Worm (Caenorhabditis elegans) whole organism, L1 larva: ENCODE data around the gene clec-57.

ENCODE experiments used
- alr-1 ChIP-seq: fragments of 200-800 bp; sonication (Bioruptor generic); optimal IDR thresholded peaks from 2 replicates; lab custom pipeline; 2018; ENCODE audit warnings: borderline replicate concordance, mild to moderate bottlenecking, missing genetic modification characterization, missing compliant biosample characterization
- fkh-10 ChIP-seq: sonication (generic microtip); optimal IDR thresholded peaks from 2 replicates; lab custom pipeline; 2017; ENCODE audit warnings: missing biosample characterization, missing genetic modification reagents, missing genetic modification characterization
- lin-13 ChIP-seq: fragments of 150-350 bp; optimal IDR thresholded peaks from 2 replicates; lab custom pipeline; 2014; ENCODE audit warnings: missing biosample characterization, missing genetic modification reagents, missing genetic modification characterization
- nhr-28 ChIP-seq: fragments of 150-350 bp; optimal IDR thresholded peaks from 2 replicates; lab custom pipeline; 2014; ENCODE audit warnings: missing biosample characterization, missing genetic modification characterization
- snpc-4 ChIP-seq: fragments of 150-350 bp; optimal IDR thresholded peaks from 2 replicates; lab custom pipeline; 2014; ENCODE audit warnings: missing biosample characterization, missing genetic modification characterization
- unc-130 ChIP-seq: fragments of 150-350 bp; optimal IDR thresholded peaks from 2 replicates; lab custom pipeline; 2017; ENCODE audit warnings: missing biosample characterization, missing genetic modification characterization, inconsistent platforms

DNA sequence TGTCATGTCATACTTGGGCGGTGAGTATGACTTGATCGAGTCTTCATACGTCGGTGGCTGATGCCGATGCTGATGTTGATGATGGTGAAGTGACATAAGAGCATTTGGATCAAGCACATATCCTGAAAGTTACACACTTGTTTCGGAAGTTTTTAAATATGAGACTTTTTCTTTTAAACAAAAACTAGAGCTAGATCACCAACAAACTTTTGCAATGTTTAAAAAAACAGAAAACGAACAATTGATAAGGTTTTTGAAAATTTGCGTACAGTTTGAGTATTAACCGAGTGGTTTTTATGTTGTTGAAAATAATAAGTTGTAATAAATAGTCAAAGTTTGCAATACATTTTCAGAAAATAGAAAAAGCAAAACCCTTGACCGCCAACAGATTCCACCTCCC is 15.6 kb downstream of the clec-57 start, which contains the start of gene R02D5.4:
- TF ChIP-seq fkh-10 (GFP tag; lab: Kevin White, UChicago), result no peak
- no peak for TF ChIP-seq snpc-4 (tag; lab: Kevin White, UChicago)
- no peak for TF ChIP-seq lin-13 (GFP tag; lab: Kevin White, UChicago)
- TF ChIP-seq nhr-28 (tag; lab: Kevin White, UChicago), result no peak
- TF ChIP-seq alr-1 (tag; lab: Kevin White, UChicago), result no peak
- TF ChIP-seq unc-130 (tag; lab: Kevin White, UChicago), result no peak
